Fruit fly (Drosophila melanogaster): ENCODE data around the gene LManIII.
A peak's percentile ranks its signal among the peaks of the same experiment; 100 is the strongest.

Gene LManIII

DNA sequence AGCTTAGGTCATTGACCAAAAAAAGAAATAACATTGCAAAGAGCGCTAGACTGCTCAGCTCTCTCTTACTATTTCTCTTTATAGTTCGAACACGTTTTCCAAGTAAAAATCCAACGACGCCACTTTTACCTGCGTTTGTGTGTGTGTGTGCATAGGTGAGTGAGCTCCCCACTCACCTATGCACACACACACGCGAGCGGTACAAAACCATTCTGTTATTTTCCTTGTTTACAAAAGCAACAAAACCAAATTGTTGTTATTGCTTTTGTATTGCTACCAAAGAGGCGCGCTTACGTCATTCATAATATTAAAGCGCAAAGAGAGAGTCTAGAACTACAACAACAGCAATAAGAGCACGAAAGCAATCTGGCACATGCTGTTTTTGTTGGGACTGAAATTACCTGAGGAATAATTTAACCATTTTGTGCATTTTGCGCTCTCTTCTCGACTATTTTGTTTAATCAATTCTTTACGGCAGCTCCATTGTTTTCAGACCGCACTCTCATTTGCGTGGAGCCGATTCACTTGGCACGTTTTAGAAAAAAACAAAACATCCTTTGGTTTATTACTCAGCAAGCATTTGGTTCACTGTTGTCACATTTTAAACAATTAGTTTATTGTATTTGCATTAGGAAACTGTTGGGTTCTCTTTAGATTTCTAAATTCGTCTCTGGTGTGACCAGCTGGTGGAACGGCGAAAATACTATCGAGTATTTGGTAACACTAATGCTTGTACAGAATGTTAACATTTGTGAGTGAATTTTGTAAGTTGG, 28.3 kb downstream of the LManIII start, which contains the start of gene raw (continued):
- TF ChIP-seq CG15073 (GFP tag; optimal IDR thresholded peaks at IDR 0.05) (no peak), CG8290 (GFP tag; optimal IDR thresholded peaks at IDR 0.05) (no peak), CG8290 (tag; optimal IDR thresholded peaks at IDR 0.05) (peak in 1 of 2 experiments; percentile 24), ham (GFP tag; IDR thresholded peaks at IDR 0.05) (no peak), pnt (GFP tag; optimal IDR thresholded peaks at IDR 0.05) (no peak), CG13287 (GFP tag; IDR thresholded peaks at IDR 0.05; ENCODE audit: partially characterized antibody) (peak; percentile 28), CG4282 (GFP tag; optimal IDR thresholded peaks at IDR 0.05) (no peak), CG9215 (GFP tag; IDR thresholded peaks at IDR 0.05) (no peak), CG31365 (tag; optimal IDR thresholded peaks at IDR 0.05) (peak; percentile 20), CG8359 (GFP tag; optimal IDR thresholded peaks at IDR 0.05; ENCODE audit: borderline replicate concordance) (no peak), Usf (GFP tag; optimal IDR thresholded peaks at IDR 0.05) (no peak), CG17186 (GFP tag; optimal IDR thresholded peaks at IDR 0.05) (no peak), prd (optimal IDR thresholded peaks at IDR 0.05) (no peak), prd (GFP tag; IDR thresholded peaks at IDR 0.05) (no peak), CG11723 (GFP tag; optimal IDR thresholded peaks at IDR 0.05) (no peak), fd96Cb (tag; optimal IDR thresholded peaks at IDR 0.05) (no peak), CG33557 (GFP tag; optimal IDR thresholded peaks at IDR 0.05) (peak; percentile 9), Awh (GFP tag; IDR thresholded peaks at IDR 0.05) (no peak), CG11085 (GFP tag; IDR thresholded peaks at IDR 0.05) (no peak), Ets97D (GFP tag; optimal IDR thresholded peaks at IDR 0.05) (no peak), ewg (GFP tag; optimal IDR thresholded peaks at IDR 0.05) (no peak), dm (GFP tag; optimal IDR thresholded peaks at IDR 0.05) (no peak), CG30403 (GFP tag; optimal IDR thresholded peaks at IDR 0.05) (no peak), ind (GFP tag; optimal IDR thresholded peaks at IDR 0.05) (no peak), Six4 (GFP tag; optimal IDR thresholded peaks at IDR 0.05) (no peak), CG3838 (GFP tag; optimal IDR thresholded peaks at IDR 0.05) (no peak), CG14441 (GFP tag; IDR thresholded peaks at IDR 0.05) (no peak), trem (tag; optimal IDR thresholded peaks at IDR 0.05) (no peak), ac (GFP tag; optimal IDR thresholded peaks at IDR 0.05) (no peak), tna (GFP tag; IDR thresholded peaks at IDR 0.05; ENCODE audit: partially characterized antibody) (no peak), CG10267 (tag; optimal IDR thresholded peaks at IDR 0.05) (no peak), Bteb2 (GFP tag; optimal IDR thresholded peaks at IDR 0.05) (no peak), exex (tag; optimal IDR thresholded peaks at IDR 0.05) (peak; percentile 85), Stat92E (GFP tag; optimal IDR thresholded peaks at IDR 0.05) (no peak), CG11247 (GFP tag; IDR thresholded peaks at IDR 0.05) (no peak), ato (GFP tag; IDR thresholded peaks at IDR 0.05; ENCODE audit: partially characterized antibody) (no peak), CG12299 (tag; optimal IDR thresholded peaks at IDR 0.05) (no peak), CG10431 (GFP tag; optimal IDR thresholded peaks at IDR 0.05) (peak; percentile 48), pita (GFP tag; optimal IDR thresholded peaks at IDR 0.05) (no peak), fd3F (GFP tag; optimal IDR thresholded peaks at IDR 0.05) (no peak), sr (GFP tag; IDR thresholded peaks at IDR 0.05) (no peak), CG14860 (GFP tag; IDR thresholded peaks at IDR 0.05; ENCODE audit: partially characterized antibody) (no peak), stc (GFP tag; IDR thresholded peaks at IDR 0.05) (no peak), ab (GFP tag; optimal IDR thresholded peaks at IDR 0.05) (no peak), Sox100B (GFP tag; optimal IDR thresholded peaks at IDR 0.05) (no peak), CG14050 (GFP tag; IDR thresholded peaks at IDR 0.05) (no peak), CG2116 (GFP tag; optimal IDR thresholded peaks at IDR 0.05) (no peak), Nf-YB (GFP tag; optimal IDR thresholded peaks at IDR 0.05) (no peak), CG12942 (GFP tag; optimal IDR thresholded peaks at IDR 0.05) (no peak), CG2889 (GFP tag; IDR thresholded peaks at IDR 0.05) (no peak)

All from whole organism, embryonic.